Worm (Caenorhabditis elegans): ENCODE measurements around the gene T27A10.5.

T27A10.5 gene

ce11 chrX:3576239-3576638 is 2.9 kb upstream of the T27A10.5 start, which contains the start of gene ckc-1:
Gene ckc-1, plus strand, starts transcription at chrX:3576606.
- TF ChIP-seq T22C8.4 (GFP tag; IDR thresholded peaks at IDR 0.05) (no peak), ztf-23 (GFP tag; IDR thresholded peaks at IDR 0.05) (no peak), klf-2 (GFP tag; conservative IDR thresholded peaks at IDR 0.05) (no peak), med-1 (GFP tag; optimal IDR thresholded peaks at IDR 0.05; ENCODE audit: insufficient read depth) (no peak), tab-1 (GFP tag; IDR thresholded peaks at IDR 0.05) (no peak), ref-1 (GFP tag; conservative IDR thresholded peaks at IDR 0.05) (no peak), ztf-29 (GFP tag; IDR thresholded peaks at IDR 0.05) (no peak), cog-1 (tag; optimal IDR thresholded peaks at IDR 0.05) (no peak), flt-1 (GFP tag; IDR thresholded peaks at IDR 0.05) (no peak)

DNA sequence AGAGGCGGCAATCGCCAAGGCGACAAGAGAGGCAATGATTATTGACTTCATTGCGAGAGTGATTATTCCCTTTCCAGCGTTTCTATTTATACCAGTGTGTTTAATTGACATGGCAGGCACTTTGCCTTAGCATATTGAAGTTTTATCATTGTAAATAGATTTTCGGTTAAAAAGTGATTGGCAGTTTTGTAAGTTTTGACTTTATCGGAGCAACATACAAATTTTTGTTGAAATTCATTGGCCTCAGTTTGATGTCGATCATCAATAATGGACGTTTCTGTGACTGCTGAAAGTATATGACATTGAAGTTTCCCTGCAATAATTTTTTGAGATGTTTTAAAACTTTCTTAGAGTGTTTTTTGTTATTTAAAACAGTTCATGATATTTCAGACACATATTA is 892 bp downstream of the T27A10.5 start, which contains the start of gene vit-3:
vit-3 (minus strand) TSS at position 60 of the 400 bp plus-strand sequence.
- no peak for TF ChIP-seq T22C8.4 (GFP tag; IDR thresholded peaks at IDR 0.05)
- TF ChIP-seq tab-1 (GFP tag; IDR thresholded peaks at IDR 0.05): no peak
- TF ChIP-seq ztf-29 (GFP tag; IDR thresholded peaks at IDR 0.05): no peak
- no peak for TF ChIP-seq klf-2 (GFP tag; conservative IDR thresholded peaks at IDR 0.05)

ce11 chrX:3566856-3567255 is 6.5 kb downstream of the T27A10.5 start:
- no peak for TF ChIP-seq tab-1 (GFP tag; IDR thresholded peaks at IDR 0.05)
- no peak for TF ChIP-seq klf-2 (GFP tag; conservative IDR thresholded peaks at IDR 0.05)
- TF ChIP-seq ref-1 (GFP tag; conservative IDR thresholded peaks at IDR 0.05): no peak
- TF ChIP-seq cog-1 (tag; optimal IDR thresholded peaks at IDR 0.05): no peak
- no peak for TF ChIP-seq flt-1 (GFP tag; IDR thresholded peaks at IDR 0.05)
- no peak for TF ChIP-seq med-1 (GFP tag; optimal IDR thresholded peaks at IDR 0.05; ENCODE audit: insufficient read depth)
- TF ChIP-seq ztf-29 (GFP tag; IDR thresholded peaks at IDR 0.05): no peak
- no peak for TF ChIP-seq T22C8.4 (GFP tag; IDR thresholded peaks at IDR 0.05)
- TF ChIP-seq ztf-23 (GFP tag; IDR thresholded peaks at IDR 0.05): no peak

- TF ChIP-seq ref-1 (GFP tag; conservative IDR thresholded peaks at IDR 0.05) (no peak), ztf-29 (GFP tag; IDR thresholded peaks at IDR 0.05) (no peak), klf-2 (GFP tag; conservative IDR thresholded peaks at IDR 0.05) (no peak)
Observed at ce11 chrX:3563903-3564302, 9.5 kb downstream of the T27A10.5 start, which contains the start of gene vit-4. Gene vit-4, minus strand, starts transcription at chrX:3563965.

- TF ChIP-seq med-1 (GFP tag; optimal IDR thresholded peaks at IDR 0.05; ENCODE audit: insufficient read depth) (no peak), flt-1 (GFP tag; IDR thresholded peaks at IDR 0.05) (no peak), klf-2 (GFP tag; conservative IDR thresholded peaks at IDR 0.05) (no peak), ref-1 (GFP tag; conservative IDR thresholded peaks at IDR 0.05) (no peak), tab-1 (GFP tag; IDR thresholded peaks at IDR 0.05) (no peak), T22C8.4 (GFP tag; IDR thresholded peaks at IDR 0.05) (no peak), ztf-29 (GFP tag; IDR thresholded peaks at IDR 0.05) (no peak), ztf-23 (GFP tag; IDR thresholded peaks at IDR 0.05) (no peak), cog-1 (tag; optimal IDR thresholded peaks at IDR 0.05) (no peak)
Observed at ce11 chrX:3555930-3556329, 17.5 kb downstream of the T27A10.5 start.

- no peak for TF ChIP-seq med-1 (GFP tag; optimal IDR thresholded peaks at IDR 0.05; ENCODE audit: insufficient read depth)
Observed at ce11 chrX:3554117-3554516, 19.3 kb downstream of the T27A10.5 start.

DNA sequence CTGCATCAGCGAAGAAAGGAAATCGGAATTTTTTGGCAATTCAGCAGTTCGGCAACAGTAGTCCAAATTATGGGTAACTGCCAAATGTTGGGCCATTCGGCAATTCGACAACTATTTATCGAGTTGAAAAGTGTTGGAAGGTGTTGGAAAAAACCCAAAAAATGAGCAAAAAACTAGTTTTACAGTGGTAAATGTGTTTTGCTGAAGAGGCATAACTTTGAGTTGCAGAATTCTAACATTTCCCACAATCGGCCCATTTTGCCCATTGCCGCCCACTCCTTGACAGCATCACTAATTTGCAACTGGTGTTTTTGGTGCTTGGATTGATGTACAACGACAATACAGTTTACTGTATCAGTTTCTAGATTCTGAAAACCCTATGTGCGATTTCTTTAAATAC is 19.7 kb downstream of the T27A10.5 start:
- TF ChIP-seq tab-1 (GFP tag; IDR thresholded peaks at IDR 0.05) (no peak), cog-1 (tag; optimal IDR thresholded peaks at IDR 0.05) (no peak), ztf-23 (GFP tag; IDR thresholded peaks at IDR 0.05) (no peak), ztf-29 (GFP tag; IDR thresholded peaks at IDR 0.05) (no peak), klf-2 (GFP tag; conservative IDR thresholded peaks at IDR 0.05) (no peak), ref-1 (GFP tag; conservative IDR thresholded peaks at IDR 0.05) (no peak), flt-1 (GFP tag; IDR thresholded peaks at IDR 0.05) (no peak)

ce11 chrX:3552948-3553347 is 20.4 kb downstream of the T27A10.5 start:
- no peak for TF ChIP-seq ref-1 (GFP tag; conservative IDR thresholded peaks at IDR 0.05)
- no peak for TF ChIP-seq ztf-29 (GFP tag; IDR thresholded peaks at IDR 0.05)
- no peak for TF ChIP-seq cog-1 (tag; optimal IDR thresholded peaks at IDR 0.05)
- no peak for TF ChIP-seq flt-1 (GFP tag; IDR thresholded peaks at IDR 0.05)
- no peak for TF ChIP-seq med-1 (GFP tag; optimal IDR thresholded peaks at IDR 0.05; ENCODE audit: insufficient read depth)
- no peak for TF ChIP-seq tab-1 (GFP tag; IDR thresholded peaks at IDR 0.05)
- TF ChIP-seq ztf-23 (GFP tag; IDR thresholded peaks at IDR 0.05): no peak
- TF ChIP-seq T22C8.4 (GFP tag; IDR thresholded peaks at IDR 0.05): no peak
- no peak for TF ChIP-seq klf-2 (GFP tag; conservative IDR thresholded peaks at IDR 0.05)

- TF ChIP-seq tab-1 (GFP tag; IDR thresholded peaks at IDR 0.05) (no peak), T22C8.4 (GFP tag; IDR thresholded peaks at IDR 0.05) (no peak), med-1 (GFP tag; optimal IDR thresholded peaks at IDR 0.05; ENCODE audit: insufficient read depth) (no peak), klf-2 (GFP tag; conservative IDR thresholded peaks at IDR 0.05) (no peak), ref-1 (GFP tag; conservative IDR thresholded peaks at IDR 0.05) (no peak), flt-1 (GFP tag; IDR thresholded peaks at IDR 0.05) (no peak), ztf-29 (GFP tag; IDR thresholded peaks at IDR 0.05) (no peak), cog-1 (tag; optimal IDR thresholded peaks at IDR 0.05) (no peak), ztf-23 (GFP tag; IDR thresholded peaks at IDR 0.05) (no peak)
Observed at ce11 chrX:3551173-3551572, 22.2 kb downstream of the T27A10.5 start.

ce11 chrX:3548716-3549115 is 24.7 kb downstream of the T27A10.5 start:
- TF ChIP-seq ztf-23 (GFP tag; IDR thresholded peaks at IDR 0.05) (no peak), ref-1 (GFP tag; conservative IDR thresholded peaks at IDR 0.05) (no peak), ztf-29 (GFP tag; IDR thresholded peaks at IDR 0.05) (no peak), tab-1 (GFP tag; IDR thresholded peaks at IDR 0.05) (no peak), flt-1 (GFP tag; IDR thresholded peaks at IDR 0.05) (no peak), med-1 (GFP tag; optimal IDR thresholded peaks at IDR 0.05; ENCODE audit: insufficient read depth) (no peak)

DNA sequence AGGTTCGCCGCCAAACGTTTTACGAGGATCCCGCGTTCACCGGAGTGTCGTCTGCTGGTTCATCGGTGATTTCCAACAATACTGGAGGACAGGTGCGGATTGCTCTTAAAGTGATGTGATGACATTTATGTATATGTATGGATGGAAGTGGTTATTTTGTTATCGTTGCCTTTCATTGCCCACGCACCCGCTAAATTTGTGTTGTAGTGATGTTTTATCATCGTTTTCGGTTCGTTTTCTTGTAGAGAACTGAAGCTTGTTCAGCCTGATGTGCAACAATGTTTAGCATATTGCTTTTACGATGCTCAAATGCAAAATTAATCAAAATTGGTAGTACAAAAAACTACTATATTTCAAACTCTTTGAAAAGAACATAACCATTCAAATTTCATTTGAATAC is 25.6 kb downstream of the T27A10.5 start:
- TF ChIP-seq ref-1 (GFP tag; conservative IDR thresholded peaks at IDR 0.05) (no peak), med-1 (GFP tag; optimal IDR thresholded peaks at IDR 0.05; ENCODE audit: insufficient read depth) (no peak)

Measured in whole organism, midembryonic.